Worm (Caenorhabditis elegans) whole organism, early embryonic: ENCODE data around the gene C28A5.6.

Experiments used
- B0310.2 ChIP-seq: sonication (generic microtip); optimal IDR thresholded peaks from 2 replicates; lab custom pipeline; 2016; ENCODE audit warnings: mild to moderate bottlenecking, missing genetic modification characterization, missing compliant biosample characterization
- F13C5.2 ChIP-seq: sonication (generic microtip); optimal IDR thresholded peaks from 2 replicates; lab custom pipeline; 2017; ENCODE audit warnings: mild to moderate bottlenecking, missing genetic modification characterization, inconsistent platforms, missing compliant biosample characterization
- ama-1 ChIP-seq: fragments of 150-350 bp; optimal IDR thresholded peaks from 2 replicates; lab custom pipeline; 2014
- ceh-13 ChIP-seq: fragments of 200-800 bp; sonication (Bioruptor generic); optimal IDR thresholded peaks from 2 replicates; lab custom pipeline; 2018; ENCODE audit warnings: mild to moderate bottlenecking, missing genetic modification characterization, missing compliant biosample characterization
- hnd-1 ChIP-seq: sonication (generic microtip); optimal IDR thresholded peaks from 2 replicates; lab custom pipeline; 2016; ENCODE audit warnings: missing genetic modification characterization, missing compliant biosample characterization
- tbx-11 ChIP-seq: fragments of 200-800 bp; sonication (Bioruptor generic); IDR thresholded peaks from 2 replicates; pipeline ENCODE4 v1.3.6; 2022; ENCODE audit warnings: missing genetic modification characterization, missing compliant biosample characterization
- tra-4 ChIP-seq: sonication (generic microtip); optimal IDR thresholded peaks from 2 replicates; lab custom pipeline; 2017; ENCODE audit warnings: missing genetic modification characterization, missing compliant biosample characterization

ce11 chrIII:4397115-4397514, 32.2 kb downstream of the C28A5.6 start, which contains the start of gene R07E5.5:
- TF ChIP-seq F13C5.2 (no peak), tra-4 (tag; lab: Kevin White, UChicago) (no peak), ceh-13 (no peak), tbx-11 (GFP tag; lab: Robert Waterston, UW) (no peak), B0310.2 (tag; lab: Kevin White, UChicago) (no peak), ama-1 (lab: Kevin White, UChicago) (no peak), hnd-1 (tag; lab: Kevin White, UChicago) (no peak)
